Worm (Caenorhabditis elegans) whole organism, L4 larva: ENCODE measurements around the gene rpt-4.

ENCODE experiments used
- F26F4.8 ChIP-seq: fragments of 200-800 bp; sonication (Bioruptor generic); conservative IDR thresholded peaks from 2 replicates; pipeline ENCODE4 v1.3.6; 2022; ENCODE audit warnings: missing genetic modification characterization, missing compliant biosample characterization
- Y48G9A.11 ChIP-seq: fragments of 200-800 bp; sonication (Bioruptor generic); IDR thresholded peaks from 2 replicates; pipeline ENCODE4 v1.3.6; 2022; ENCODE audit warnings: missing genetic modification reagents, missing genetic modification characterization, missing compliant biosample characterization
- ZK337.2 ChIP-seq: fragments of 200-800 bp; sonication (Bioruptor generic); IDR thresholded peaks from 2 replicates; pipeline ENCODE4 v1.3.6; 2022; ENCODE audit warnings: missing genetic modification reagents, missing genetic modification characterization, missing compliant biosample characterization
- ZK546.5 ChIP-seq, 2 experiments: sonication (generic microtip); optimal IDR thresholded peaks; 2 replicates each; lab custom pipeline; 2017; ENCODE audit warnings: missing biosample characterization in 2 of 2, missing genetic modification characterization in 2 of 2
- aha-1 ChIP-seq: fragments of 150-350 bp; peaks from one replicate; lab custom pipeline; 2014; ENCODE audit warnings: missing biosample characterization, missing genetic modification characterization
- aly-2 ChIP-seq: sonication (generic microtip); optimal IDR thresholded peaks from 2 replicates; lab custom pipeline; 2018; ENCODE audit warnings: missing biosample characterization, missing genetic modification characterization
- ceh-44 ChIP-seq: fragments of 200-800 bp; sonication (Bioruptor generic); IDR thresholded peaks from 2 replicates; pipeline ENCODE4 v1.3.6; 2022; ENCODE audit warnings: missing genetic modification reagents, missing genetic modification characterization, missing compliant biosample characterization
- ceh-62 ChIP-seq: sonication (generic microtip); optimal IDR thresholded peaks from 2 replicates; lab custom pipeline; 2017; ENCODE audit warnings: missing biosample characterization, missing genetic modification characterization
- ceh-82 ChIP-seq: sonication (generic microtip); optimal IDR thresholded peaks from 2 replicates; lab custom pipeline; 2017; ENCODE audit warnings: missing biosample characterization, missing genetic modification characterization
- ces-1 ChIP-seq: fragments of 150-350 bp; sonication (generic microtip); optimal IDR thresholded peaks from 4 replicates; lab custom pipeline; 2014; ENCODE audit warnings: missing biosample characterization, missing genetic modification reagents, missing genetic modification characterization
- daf-19 ChIP-seq: fragments of 200-800 bp; sonication (Bioruptor generic); conservative IDR thresholded peaks from 2 replicates; pipeline ENCODE4 v1.3.6; 2022; ENCODE audit warnings: missing genetic modification characterization, missing compliant biosample characterization
- dmd-6 ChIP-seq: fragments of 200-800 bp; sonication (Bioruptor generic); IDR thresholded peaks from 2 replicates; pipeline ENCODE4 v1.3.6; 2022; ENCODE audit warnings: missing genetic modification reagents, missing genetic modification characterization, missing compliant biosample characterization
- dmd-9 ChIP-seq: fragments of 200-800 bp; sonication (Bioruptor generic); IDR thresholded peaks from 2 replicates; pipeline ENCODE4 v1.3.6; 2022; ENCODE audit warnings: missing genetic modification reagents, missing genetic modification characterization, missing compliant biosample characterization
- fkh-10 ChIP-seq: fragments of 150-350 bp; optimal IDR thresholded peaks from 2 replicates; lab custom pipeline; 2014; ENCODE audit warnings: missing biosample characterization, missing genetic modification reagents, missing genetic modification characterization
- fos-1 ChIP-seq: fragments of 150-350 bp; optimal IDR thresholded peaks from 2 replicates; lab custom pipeline; 2014; ENCODE audit warnings: missing biosample characterization, missing genetic modification characterization
- hlh-11 ChIP-seq: fragments of 200-800 bp; sonication (Bioruptor generic); optimal IDR thresholded peaks from 2 replicates; lab custom pipeline; 2018; ENCODE audit warnings: mild to moderate bottlenecking, missing genetic modification characterization, missing compliant biosample characterization
- jun-1 ChIP-seq: fragments of 150-350 bp; optimal IDR thresholded peaks from 2 replicates; lab custom pipeline; 2014; ENCODE audit warnings: missing biosample characterization, missing genetic modification reagents, missing genetic modification characterization
- lim-7 ChIP-seq: fragments of 200-800 bp; sonication (Bioruptor generic); IDR thresholded peaks from 2 replicates; pipeline ENCODE4 v1.3.6; 2022; ENCODE audit warnings: missing genetic modification characterization, missing compliant biosample characterization
- lin-1 ChIP-seq: fragments of 200-800 bp; sonication (Bioruptor generic); IDR thresholded peaks from 2 replicates; pipeline ENCODE4 v1.3.6; 2022; ENCODE audit warnings: missing genetic modification reagents, missing genetic modification characterization, missing compliant biosample characterization
- lin-38 ChIP-seq: fragments of 200-800 bp; sonication (Bioruptor generic); IDR thresholded peaks from 2 replicates; pipeline ENCODE4 v1.3.6; 2022; ENCODE audit warnings: missing genetic modification reagents, missing genetic modification characterization, missing compliant biosample characterization
- lsy-2 ChIP-seq, 2 experiments: fragments of 150-350 bp in 1 of 2; sonication (generic microtip) in 1 of 2; optimal IDR thresholded peaks; 2 replicates each; lab custom pipeline; 2014 to 2017; ENCODE audit warnings: missing biosample characterization in 2 of 2, missing genetic modification characterization in 2 of 2
- madf-5 ChIP-seq, 2 experiments: fragments of 200-800 bp; sonication (Bioruptor generic); IDR thresholded peaks; 2 replicates each; pipeline ENCODE4 v1.3.6; 2022; ENCODE audit warnings: missing compliant biosample characterization in 2 of 2, missing genetic modification characterization in 2 of 2
- mdl-1 ChIP-seq, 2 experiments: fragments of 150-350 bp in 1 of 2; sonication (generic microtip) in 1 of 2; optimal IDR thresholded peaks; 2 replicates each; lab custom pipeline; 2014 to 2017; ENCODE audit warnings: missing biosample characterization in 2 of 2, missing genetic modification characterization in 2 of 2
- mep-1 ChIP-seq: fragments of 150-350 bp; sonication (generic microtip); optimal IDR thresholded peaks from 3 replicates; lab custom pipeline; 2014; ENCODE audit warnings: missing biosample characterization, missing genetic modification characterization
- mes-2 ChIP-seq: sonication (generic microtip); optimal IDR thresholded peaks from 2 replicates; lab custom pipeline; 2016; ENCODE audit warnings: missing genotype, mild to moderate bottlenecking, missing genetic modification characterization, missing compliant biosample characterization; ENCODE audit not compliant: poor library complexity, severe bottlenecking
- mxl-2 ChIP-seq: fragments of 200-800 bp; sonication (Bioruptor generic); conservative IDR thresholded peaks from 2 replicates; pipeline ENCODE4 v1.3.6; 2022; ENCODE audit warnings: missing genetic modification reagents, missing genetic modification characterization, missing compliant biosample characterization
- nhr-10 ChIP-seq: fragments of 150-350 bp; optimal IDR thresholded peaks from 2 replicates; lab custom pipeline; 2014; ENCODE audit warnings: missing biosample characterization, missing genetic modification characterization
- nhr-102 ChIP-seq: sonication (generic microtip); optimal IDR thresholded peaks from 2 replicates; lab custom pipeline; 2016; ENCODE audit warnings: mild to moderate bottlenecking, missing genetic modification characterization, moderate library complexity, missing compliant biosample characterization
- nhr-11 ChIP-seq: fragments of 150-350 bp; optimal IDR thresholded peaks from 2 replicates; lab custom pipeline; 2014; ENCODE audit warnings: missing biosample characterization, missing genetic modification characterization
- nhr-111 ChIP-seq: fragments of 200-800 bp; sonication (Bioruptor generic); optimal IDR thresholded peaks from 2 replicates; lab custom pipeline; 2018; ENCODE audit warnings: mild to moderate bottlenecking, missing genetic modification characterization, missing compliant biosample characterization
- nhr-237 ChIP-seq: sonication (generic microtip); optimal IDR thresholded peaks from 2 replicates; lab custom pipeline; 2017; ENCODE audit warnings: missing biosample characterization, missing genetic modification characterization
- nhr-28 ChIP-seq: fragments of 150-350 bp; optimal IDR thresholded peaks from 2 replicates; lab custom pipeline; 2014; ENCODE audit warnings: missing biosample characterization, missing genetic modification characterization
- nhr-41 ChIP-seq: fragments of 200-800 bp; sonication (Bioruptor generic); IDR thresholded peaks from 2 replicates; pipeline ENCODE4 v1.3.6; 2022; ENCODE audit warnings: missing genetic modification reagents, missing genetic modification characterization, missing compliant biosample characterization
- nhr-77 ChIP-seq: fragments of 150-350 bp; optimal IDR thresholded peaks from 2 replicates; lab custom pipeline; 2014; ENCODE audit warnings: missing biosample characterization, missing genetic modification characterization
- php-3 ChIP-seq: fragments of 200-800 bp; sonication (Bioruptor generic); IDR thresholded peaks from 2 replicates; pipeline ENCODE4 v1.3.6; 2022; ENCODE audit warnings: missing genetic modification reagents, missing genetic modification characterization, missing compliant biosample characterization
- pqm-1 ChIP-seq: sonication (generic microtip); optimal IDR thresholded peaks from 2 replicates; lab custom pipeline; 2017; ENCODE audit warnings: missing biosample characterization, missing genetic modification characterization
- saeg-2 ChIP-seq: fragments of 200-800 bp; sonication (Bioruptor generic); IDR thresholded peaks from 2 replicates; pipeline ENCODE4 v1.3.6; 2022; ENCODE audit warnings: missing genetic modification reagents, missing genetic modification characterization, missing compliant biosample characterization
- snpc-1.2 ChIP-seq: fragments of 200-800 bp; sonication (Bioruptor generic); IDR thresholded peaks from 2 replicates; pipeline ENCODE4 v1.3.6; 2022; ENCODE audit warnings: missing genetic modification reagents, missing genetic modification characterization, missing compliant biosample characterization
- spr-1 ChIP-seq: sonication (generic microtip); optimal IDR thresholded peaks from 2 replicates; lab custom pipeline; 2016; ENCODE audit warnings: mild to moderate bottlenecking, missing genetic modification characterization, missing compliant biosample characterization
- spr-3 ChIP-seq: fragments of 200-800 bp; sonication (Bioruptor generic); optimal IDR thresholded peaks from 2 replicates; lab custom pipeline; 2018; ENCODE audit warnings: mild to moderate bottlenecking, missing genetic modification characterization, missing compliant biosample characterization
- tra-1 ChIP-seq: fragments of 200-800 bp; sonication (Bioruptor generic); IDR thresholded peaks from 2 replicates; pipeline ENCODE4 v1.3.6; 2022; ENCODE audit warnings: missing genetic modification reagents, missing genetic modification characterization, missing compliant biosample characterization
- unc-39 ChIP-seq: sonication (generic microtip); optimal IDR thresholded peaks from 2 replicates; lab custom pipeline; 2017; ENCODE audit warnings: missing biosample characterization, missing genetic modification characterization
- unc-62 ChIP-seq, 3 experiments: fragments of 150-350 bp in 1 of 3; sonication (generic microtip); optimal IDR thresholded peaks in 2 of 3; peaks in 1 of 3; 1 replicate in 1 of 3; 2 replicates in 2 of 3; lab custom pipeline; 2014 to 2017; ENCODE audit warnings: missing biosample characterization in 3 of 3, missing genetic modification characterization in 3 of 3, missing genetic modification reagents in 3 of 3, missing genotype in 1 of 3
- vab-7 ChIP-seq: fragments of 200-800 bp; sonication (Bioruptor generic); IDR thresholded peaks from 2 replicates; pipeline ENCODE4 v1.3.6; 2022; ENCODE audit warnings: missing genetic modification reagents, missing genetic modification characterization, missing compliant biosample characterization
- zag-1 ChIP-seq: fragments of 150-350 bp; optimal IDR thresholded peaks from 2 replicates; lab custom pipeline; 2014; ENCODE audit warnings: missing biosample characterization, missing genetic modification characterization
- zfp-3 ChIP-seq: fragments of 200-800 bp; sonication (Bioruptor generic); conservative IDR thresholded peaks from 2 replicates; pipeline ENCODE4 v1.3.6; 2022; ENCODE audit warnings: missing genetic modification reagents, missing genetic modification characterization, missing compliant biosample characterization

The rpt-4 gene

DNA sequence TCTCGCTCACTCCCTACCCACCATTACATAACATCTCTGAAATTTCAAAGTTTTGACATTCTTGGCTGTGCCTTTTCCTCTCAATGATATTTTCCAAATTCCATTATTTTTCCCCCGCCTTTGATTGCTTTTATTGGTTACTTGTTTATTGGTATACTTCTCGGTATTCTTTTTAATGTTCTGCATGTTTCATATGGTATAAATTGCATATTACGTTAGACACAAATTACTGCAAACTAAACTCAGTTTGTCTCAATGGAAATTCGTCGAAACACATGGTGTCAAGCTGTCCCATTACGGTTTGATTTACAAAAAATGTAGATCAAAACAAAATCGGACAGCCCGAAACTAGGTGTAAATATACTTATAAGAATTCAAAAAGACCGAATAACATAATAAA lies 24.1 kb downstream of the rpt-4 start:
- TF ChIP-seq mep-1 (tag; lab: Kevin White, UChicago) (peak; percentile 16), nhr-41 (GFP tag; lab: Robert Waterston, UW) (no peak), dmd-6 (GFP tag; lab: Robert Waterston, UW) (no peak), nhr-11 (no peak)

DNA sequence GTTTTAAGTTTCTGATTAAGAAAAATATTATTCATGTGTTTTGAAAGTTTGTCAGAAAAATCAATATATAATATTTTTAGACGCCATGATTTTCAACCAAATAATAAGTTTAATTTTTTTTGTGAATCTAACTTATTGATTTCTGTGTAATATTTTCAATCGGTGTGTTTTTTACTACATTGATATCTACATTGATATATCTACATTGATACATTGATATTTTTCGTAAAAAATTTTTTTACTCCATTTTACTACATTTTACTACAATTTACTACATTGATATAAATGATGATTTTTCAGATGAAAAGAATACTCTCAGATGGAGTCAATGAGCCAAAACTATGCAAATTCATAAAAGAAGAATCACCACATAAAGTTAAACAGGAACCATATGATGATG lies 26.8 kb downstream of the rpt-4 start, which contains the start of gene gmeb-1:
Gene gmeb-1, plus strand, starts transcription at position 301 of the 400 bp plus-strand sequence.
- TF ChIP-seq fos-1 (tag; lab: Kevin White, UChicago) (no peak), unc-62 (GFP tag; optimal IDR thresholded peaks at IDR 0.05 in 1 of 2; lab: Kevin White, UChicago) (no peak), unc-62 (tag; optimal IDR thresholded peaks at IDR 0.05; lab: Kevin White, UChicago) (no peak), lim-7 (no peak), nhr-77 (tag; lab: Kevin White, UChicago) (no peak), dmd-6 (GFP tag; lab: Robert Waterston, UW) (no peak), aha-1 (no peak), zfp-3 (GFP tag; lab: Robert Waterston, UW) (no peak), nhr-28 (tag; lab: Kevin White, UChicago) (no peak), saeg-2 (GFP tag; lab: Robert Waterston, UW) (no peak), tra-1 (GFP tag; lab: Robert Waterston, UW) (no peak), lin-38 (GFP tag; lab: Robert Waterston, UW) (no peak), jun-1 (tag; lab: Kevin White, UChicago) (no peak), nhr-111 (no peak)

DNA sequence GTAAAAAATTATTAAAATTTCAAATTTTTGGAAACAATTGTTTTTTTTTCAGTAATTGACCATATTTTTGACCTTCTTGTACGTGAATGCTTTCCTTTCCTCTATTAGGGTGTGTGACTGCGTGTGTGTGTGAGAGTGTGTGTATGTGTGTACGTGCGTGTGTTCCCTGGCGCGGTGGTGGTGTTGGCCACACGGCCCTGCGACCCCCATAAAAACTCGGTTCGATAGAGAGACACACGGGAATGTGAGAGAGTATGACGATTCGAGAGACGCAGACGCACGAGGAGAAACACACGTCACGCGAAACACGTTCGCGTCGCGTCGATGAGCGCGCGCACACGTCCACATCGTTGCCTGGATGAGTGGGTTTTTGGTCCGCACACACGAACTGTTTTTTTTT lies 27.2 kb downstream of the rpt-4 start:
- TF ChIP-seq spr-1 (tag; lab: Kevin White, UChicago) (peak; percentile 72), ceh-44 (GFP tag; lab: Robert Waterston, UW) (peak; percentile 16; the same call in 1 of the 2 replicates), nhr-11 (peak; percentile 69), unc-62 (GFP tag; optimal IDR thresholded peaks at IDR 0.05 in 1 of 2; lab: Kevin White, UChicago) (peak in 1 of 2 experiments; percentile 99), unc-62 (tag; optimal IDR thresholded peaks at IDR 0.05; lab: Kevin White, UChicago) (no peak), saeg-2 (GFP tag; lab: Robert Waterston, UW) (0 out of 2 replicates have a peak, but pooled peaks have one; percentile 53), nhr-111 (no peak), ceh-62 (tag; lab: Kevin White, UChicago) (no peak), nhr-10 (tag; lab: Kevin White, UChicago) (no peak), fkh-10 (GFP tag; lab: Kevin White, UChicago) (peak; percentile 28), ZK546.5 (tag; optimal IDR thresholded peaks at IDR 0.05; lab: Kevin White, UChicago) (no peak), spr-3 (GFP tag; lab: Kevin White, UChicago) (no peak), ces-1 (GFP tag; lab: Kevin White, UChicago) (no peak), mxl-2 (GFP tag; lab: Robert Waterston, UW) (no peak), php-3 (GFP tag; lab: Robert Waterston, UW) (peak; percentile 72), nhr-102 (tag; lab: Kevin White, UChicago) (peak; percentile 38), lsy-2 (tag; optimal IDR thresholded peaks at IDR 0.05; lab: Kevin White, UChicago) (peak; percentile 42 to 69), vab-7 (GFP tag; lab: Robert Waterston, UW) (0 out of 2 replicates have a peak, but pooled peaks have one; percentile 18), lim-7 (no peak), Y48G9A.11 (GFP tag; lab: Robert Waterston, UW) (no peak), unc-39 (no peak), fos-1 (tag; lab: Kevin White, UChicago) (no peak), daf-19 (no peak), mes-2 (tag; lab: Kevin White, UChicago) (peak; percentile 80), hlh-11 (peak; percentile 92), dmd-9 (no peak), nhr-28 (tag; lab: Kevin White, UChicago) (peak; percentile 91), nhr-237 (tag; lab: Kevin White, UChicago) (no peak), zag-1 (tag; lab: Kevin White, UChicago) (no peak), ceh-82 (tag; lab: Kevin White, UChicago) (no peak), madf-5 (GFP tag; IDR thresholded peaks at IDR 0.05; lab: Robert Waterston, UW) (no peak), mdl-1 (tag; optimal IDR thresholded peaks at IDR 0.05; lab: Kevin White, UChicago) (peak; percentile 77 to 97), mep-1 (tag; lab: Kevin White, UChicago) (peak; percentile 84), aly-2 (tag; lab: Kevin White, UChicago) (no peak), lin-1 (no peak), pqm-1 (tag; lab: Kevin White, UChicago) (no peak), snpc-1.2 (no peak), F26F4.8 (GFP tag; lab: Robert Waterston, UW) (no peak), ZK337.2 (GFP tag; lab: Robert Waterston, UW) (no peak), zfp-3 (GFP tag; lab: Robert Waterston, UW) (0 out of 2 replicates have a peak, but pooled peaks have one; percentile 44)
